Fruit fly (Drosophila melanogaster): ENCODE data around the gene CG4617.

Gene CG4617

DNA sequence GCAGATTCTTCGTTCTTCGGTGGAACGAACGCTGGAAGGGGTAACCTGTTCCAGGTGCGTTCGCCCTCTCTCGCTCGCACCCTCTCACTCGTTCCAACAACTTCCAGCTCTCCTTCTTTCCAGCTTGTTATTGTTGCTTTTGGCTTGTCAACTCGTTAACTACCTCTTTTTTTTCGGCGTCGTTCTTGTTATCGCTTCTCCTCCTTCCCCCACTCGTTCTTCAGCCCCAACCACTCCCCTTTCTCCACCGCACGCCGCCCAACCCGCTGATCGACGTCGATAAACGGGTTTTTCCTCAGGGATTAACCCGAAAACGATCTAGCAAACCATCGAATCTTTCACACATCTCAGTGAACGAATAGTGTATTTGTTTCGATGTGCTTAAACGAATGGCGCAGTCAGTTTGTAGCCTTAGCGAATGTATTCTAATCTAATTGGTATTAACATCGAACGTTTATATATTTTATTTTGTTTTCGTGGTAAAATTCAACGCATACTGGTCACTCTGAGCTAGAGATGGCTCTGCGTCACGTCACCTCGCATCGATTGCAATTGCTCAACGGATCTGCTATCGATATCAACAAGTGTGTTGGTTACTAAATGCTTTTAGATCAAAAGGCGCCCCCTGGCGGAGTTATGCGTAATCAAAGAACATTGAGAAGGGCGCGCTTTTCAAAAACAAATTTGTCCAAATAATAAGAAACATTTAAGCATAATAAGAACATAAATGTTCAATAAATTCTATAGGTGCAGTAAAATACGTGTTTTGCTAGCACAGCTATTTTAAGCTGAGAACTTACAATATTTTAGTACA, 5.7 kb upstream of the CG4617 start, which contains the start of gene fz4 (continued):
- no peak for TF ChIP-seq PHDP (tag; optimal IDR thresholded peaks at IDR 0.05)
- no peak for TF ChIP-seq CG30403 (GFP tag; optimal IDR thresholded peaks at IDR 0.05)
- no peak for TF ChIP-seq CG33213 (GFP tag; optimal IDR thresholded peaks at IDR 0.05)
- TF ChIP-seq ato (GFP tag; IDR thresholded peaks at IDR 0.05; ENCODE audit: partially characterized antibody): peak; percentile 62; the same call in 1 of the 2 replicates
- TF ChIP-seq CG1024 (GFP tag; IDR thresholded peaks at IDR 0.05): no peak
- peak; percentile 43 for TF ChIP-seq CG17385 (GFP tag; optimal IDR thresholded peaks at IDR 0.05)
- peak; percentile 83 for TF ChIP-seq CG13287 (GFP tag; IDR thresholded peaks at IDR 0.05; ENCODE audit: partially characterized antibody)
- TF ChIP-seq gfzf (GFP tag; optimal IDR thresholded peaks at IDR 0.05): peak; percentile 63
- no peak for TF ChIP-seq sima (GFP tag; optimal IDR thresholded peaks at IDR 0.05)
- TF ChIP-seq CG3163 (GFP tag; optimal IDR thresholded peaks at IDR 0.05): no peak
- peak; percentile 83 for TF ChIP-seq Opbp (GFP tag; IDR thresholded peaks at IDR 0.05; ENCODE audit: partially characterized antibody)
- no peak for TF ChIP-seq CG4282 (GFP tag; optimal IDR thresholded peaks at IDR 0.05)
- peak; percentile 64; the same call in 1 of the 2 replicates for TF ChIP-seq GATAe (GFP tag; conservative IDR thresholded peaks at IDR 0.05)
- TF ChIP-seq mam (GFP tag; optimal IDR thresholded peaks at IDR 0.05): no peak
- no peak for TF ChIP-seq croc (GFP tag; conservative IDR thresholded peaks at IDR 0.05)
- TF ChIP-seq CG31224 (GFP tag; IDR thresholded peaks at IDR 0.05): no peak
- TF ChIP-seq B-H1 (GFP tag; IDR thresholded peaks at IDR 0.05): no peak
- TF ChIP-seq wek (GFP tag; optimal IDR thresholded peaks at IDR 0.05): no peak
- no peak for TF ChIP-seq ab (GFP tag; optimal IDR thresholded peaks at IDR 0.05)
- no peak for TF ChIP-seq da (GFP tag; optimal IDR thresholded peaks at IDR 0.05)
- peak; percentile 46 for TF ChIP-seq CG34376 (GFP tag; optimal IDR thresholded peaks at IDR 0.05)
- TF ChIP-seq nom (GFP tag; optimal IDR thresholded peaks at IDR 0.05): peak; percentile 61
- no peak for TF ChIP-seq cwo (GFP tag; optimal IDR thresholded peaks at IDR 0.05)
- TF ChIP-seq Bdp1 (GFP tag; optimal IDR thresholded peaks at IDR 0.05): no peak
- no peak for TF ChIP-seq lilli (GFP tag; optimal IDR thresholded peaks at IDR 0.05)
- peak; percentile 84 for TF ChIP-seq bbx (GFP tag; IDR thresholded peaks at IDR 0.05; ENCODE audit: partially characterized antibody)
- TF ChIP-seq Lhr (GFP tag; optimal IDR thresholded peaks at IDR 0.05): peak; percentile 55
- no peak for TF ChIP-seq dysf (GFP tag; IDR thresholded peaks at IDR 0.05)
- no peak for TF ChIP-seq z (GFP tag; IDR thresholded peaks at IDR 0.05)
- peak; percentile 21 for TF ChIP-seq pb (GFP tag; optimal IDR thresholded peaks at IDR 0.05)
- peak; percentile 8 for TF ChIP-seq corto (GFP tag; optimal IDR thresholded peaks at IDR 0.05)
- TF ChIP-seq slbo (GFP tag; IDR thresholded peaks at IDR 0.05): peak; percentile 28; the same call in 1 of the 2 replicates
- TF ChIP-seq CG31441 (GFP tag; IDR thresholded peaks at IDR 0.05): no peak
- no peak for TF ChIP-seq HHEX (GFP tag; optimal IDR thresholded peaks at IDR 0.05)
- no peak for TF ChIP-seq bowl (GFP tag; IDR thresholded peaks at IDR 0.05)
- no peak for TF ChIP-seq CG2889 (GFP tag; IDR thresholded peaks at IDR 0.05)
- TF ChIP-seq hbn (GFP tag; IDR thresholded peaks at IDR 0.05; ENCODE audit: partially characterized antibody): peak; percentile 57; the same call in 1 of the 2 replicates
- no peak for TF ChIP-seq CG10209 (GFP tag; optimal IDR thresholded peaks at IDR 0.05)
- TF ChIP-seq CG17568 (GFP tag; optimal IDR thresholded peaks at IDR 0.05): no peak
- no peak for TF ChIP-seq Doc2 (GFP tag; IDR thresholded peaks at IDR 0.05)
- no peak for TF ChIP-seq CG11723 (GFP tag; optimal IDR thresholded peaks at IDR 0.05)
- no peak for TF ChIP-seq gcm2 (GFP tag; optimal IDR thresholded peaks at IDR 0.05)
- TF ChIP-seq twi (tag; optimal IDR thresholded peaks at IDR 0.05): no peak
- no peak for TF ChIP-seq CG7372 (GFP tag; IDR thresholded peaks at IDR 0.05)
- TF ChIP-seq CG12769 (tag; optimal IDR thresholded peaks at IDR 0.05): peak; percentile 91
- TF ChIP-seq pros (GFP tag; optimal IDR thresholded peaks at IDR 0.05): peak; percentile 42
- no peak for TF ChIP-seq CG7928 (GFP tag; optimal IDR thresholded peaks at IDR 0.05)
- TF ChIP-seq Sox100B (GFP tag; optimal IDR thresholded peaks at IDR 0.05): no peak
- TF ChIP-seq CG8089 (GFP tag; optimal IDR thresholded peaks at IDR 0.05): no peak

Data from whole organism, embryonic.